Fruit fly (Drosophila melanogaster) whole organism, embryonic: ENCODE results near the gene mEFTs.

ENCODE experiments used
- Atf-2 ChIP-seq: fragments of 200-800 bp; sonication (Bioruptor generic); optimal IDR thresholded peaks from 2 replicates; lab custom pipeline; 2016; ENCODE audit warnings: missing biosample characterization, missing genetic modification characterization
- Awh ChIP-seq: fragments of 200-800 bp; sonication (Bioruptor generic); IDR thresholded peaks from 2 replicates; pipeline ENCODE4, ENCODE4 v1.3.6; 2022; ENCODE audit warnings: missing biosample characterization, missing genetic modification characterization
- B-H2 ChIP-seq: fragments of 200-800 bp; sonication (Bioruptor generic); optimal IDR thresholded peaks from 2 replicates; lab custom pipeline; 2018; ENCODE audit warnings: missing biosample characterization, mild to moderate bottlenecking, missing genetic modification characterization
- CG10321 ChIP-seq: fragments of 200-800 bp; sonication (Bioruptor generic); IDR thresholded peaks from 2 replicates; pipeline ENCODE4 v1.3.6; 2022; ENCODE audit warnings: missing biosample characterization, missing genetic modification characterization
- CG10654 ChIP-seq: fragments of 200-800 bp; sonication (Bioruptor generic); optimal IDR thresholded peaks from 2 replicates; lab custom pipeline; 2016; ENCODE audit warnings: missing biosample characterization, missing genetic modification characterization
- CG12769 ChIP-seq: fragments of 200-800 bp; sonication (Bioruptor generic); optimal IDR thresholded peaks from 2 replicates; lab custom pipeline; 2019; ENCODE audit warnings: missing biosample characterization, mild to moderate bottlenecking, missing genetic modification characterization, moderate library complexity
- CG15601 ChIP-seq: fragments of 200-800 bp; sonication (Bioruptor generic); optimal IDR thresholded peaks from 3 replicates; lab custom pipeline; 2019; ENCODE audit warnings: missing biosample characterization, mild to moderate bottlenecking, missing genetic modification characterization, moderate library complexity
- CG18476 ChIP-seq: fragments of 200-800 bp; sonication (Bioruptor generic); optimal IDR thresholded peaks from 2 replicates; lab custom pipeline; 2016; ENCODE audit warnings: missing biosample characterization, mild to moderate bottlenecking, missing genetic modification characterization
- CG18619 ChIP-seq: fragments of 200-800 bp; sonication (Bioruptor generic); optimal IDR thresholded peaks from 3 replicates; lab custom pipeline; 2017; ENCODE audit warnings: missing biosample characterization, mild to moderate bottlenecking, missing genetic modification characterization
- CG2875 ChIP-seq: fragments of 200-800 bp; sonication (Bioruptor generic); optimal IDR thresholded peaks from 2 replicates; lab custom pipeline; 2017; ENCODE audit warnings: missing biosample characterization, mild to moderate bottlenecking, missing genetic modification characterization, missing genetic modification reagents
- CG30403 ChIP-seq: fragments of 200-800 bp; sonication (Bioruptor generic); optimal IDR thresholded peaks from 3 replicates; lab custom pipeline; 2016; ENCODE audit warnings: missing biosample characterization, missing genetic modification characterization
- CG30431 ChIP-seq: fragments of 200-800 bp; sonication (Bioruptor generic); optimal IDR thresholded peaks from 2 replicates; lab custom pipeline; 2017; ENCODE audit warnings: missing biosample characterization, missing genetic modification characterization
- CG4328 ChIP-seq: fragments of 200-800 bp; sonication (Bioruptor generic); optimal IDR thresholded peaks from 3 replicates; lab custom pipeline; 2017; ENCODE audit warnings: missing biosample characterization, missing genetic modification reagents, missing genetic modification characterization
- CG4730 ChIP-seq: fragments of 200-800 bp; sonication (Bioruptor generic); IDR thresholded peaks from 2 replicates; pipeline ENCODE4 v1.3.6; 2022; ENCODE audit warnings: missing biosample characterization, missing genetic modification characterization
- CG6854 ChIP-seq: fragments of 200-800 bp; sonication (Bioruptor generic); optimal IDR thresholded peaks from 3 replicates; lab custom pipeline; 2017; ENCODE audit warnings: missing biosample characterization, mild to moderate bottlenecking, missing genetic modification characterization
- CG7556 ChIP-seq: fragments of 200-800 bp; sonication (Bioruptor generic); optimal IDR thresholded peaks from 2 replicates; lab custom pipeline; 2017; ENCODE audit warnings: missing biosample characterization, mild to moderate bottlenecking, missing genetic modification characterization
- CG8359 ChIP-seq: fragments of 200-800 bp; sonication (Bioruptor generic); optimal IDR thresholded peaks from 2 replicates; lab custom pipeline; 2017; ENCODE audit warnings: missing biosample characterization, mild to moderate bottlenecking, missing genetic modification characterization, borderline replicate concordance
- CG9437 ChIP-seq: fragments of 200-800 bp; sonication (Bioruptor generic); optimal IDR thresholded peaks from 2 replicates; lab custom pipeline; 2018; ENCODE audit warnings: missing biosample characterization, mild to moderate bottlenecking, missing genetic modification characterization
- Dp ChIP-seq: fragments of 200-800 bp; sonication (Bioruptor generic); optimal IDR thresholded peaks from 2 replicates; lab custom pipeline; 2018; ENCODE audit warnings: missing biosample characterization, mild to moderate bottlenecking, missing genetic modification characterization, moderate library complexity
- Ets97D ChIP-seq: fragments of 200-800 bp; sonication (Bioruptor generic); optimal IDR thresholded peaks from 3 replicates; lab custom pipeline; 2016; ENCODE audit warnings: missing biosample characterization, missing genetic modification characterization
- Mes4 ChIP-seq: fragments of 200-800 bp; sonication (Bioruptor generic); optimal IDR thresholded peaks from 2 replicates; lab custom pipeline; 2016; ENCODE audit warnings: missing biosample characterization, missing genetic modification characterization
- Oli ChIP-seq: fragments of 200-800 bp; sonication (Bioruptor generic); optimal IDR thresholded peaks from 2 replicates; lab custom pipeline; 2018; ENCODE audit warnings: missing biosample characterization, mild to moderate bottlenecking, missing genetic modification characterization, moderate library complexity
- Ravus ChIP-seq: fragments of 200-800 bp; sonication (Bioruptor generic); IDR thresholded peaks from 2 replicates; pipeline ENCODE4 v1.3.6; 2022; ENCODE audit warnings: missing biosample characterization, missing genetic modification characterization
- Sin3A ChIP-seq: fragments of >200 bp; optimal IDR thresholded peaks from 2 replicates; lab custom pipeline; 2018
- Six4 ChIP-seq: fragments of 200-800 bp; sonication (Bioruptor generic); optimal IDR thresholded peaks from 2 replicates; lab custom pipeline; 2016; ENCODE audit warnings: missing biosample characterization, missing genetic modification characterization
- Sry-β ChIP-seq: fragments of 200-800 bp; sonication (Bioruptor generic); optimal IDR thresholded peaks from 2 replicates; lab custom pipeline; 2018; ENCODE audit warnings: missing biosample characterization, mild to moderate bottlenecking, missing genetic modification characterization, moderate library complexity
- Taf1 ChIP-seq: fragments of 200-800 bp; sonication (Bioruptor generic); IDR thresholded peaks from 2 replicates; pipeline ENCODE4 v1.3.6; 2022; ENCODE audit warnings: missing biosample characterization, missing genetic modification characterization
- az2 ChIP-seq: fragments of 200-800 bp; sonication (Bioruptor generic); optimal IDR thresholded peaks from 3 replicates; lab custom pipeline; 2016; ENCODE audit warnings: missing biosample characterization, missing genetic modification characterization
- bigmax ChIP-seq: fragments of 200-800 bp; sonication (Bioruptor generic); optimal IDR thresholded peaks from 2 replicates; lab custom pipeline; 2018; ENCODE audit warnings: missing biosample characterization, mild to moderate bottlenecking, missing genetic modification characterization
- btn ChIP-seq: fragments of 200-800 bp; sonication (Bioruptor generic); optimal IDR thresholded peaks from 2 replicates; lab custom pipeline; 2016; ENCODE audit warnings: missing biosample characterization, missing genetic modification characterization
- cato ChIP-seq: fragments of 200-800 bp; sonication (Bioruptor generic); optimal IDR thresholded peaks from 2 replicates; lab custom pipeline; 2016; ENCODE audit warnings: missing biosample characterization, missing genetic modification characterization, borderline replicate concordance
- cg ChIP-seq: fragments of 200-800 bp; sonication (Bioruptor generic); optimal IDR thresholded peaks from 3 replicates; lab custom pipeline; 2019; ENCODE audit warnings: missing biosample characterization, mild to moderate bottlenecking, missing genetic modification characterization, moderate library complexity
- chm ChIP-seq: fragments of 200-800 bp; sonication (Bioruptor generic); IDR thresholded peaks from 2 replicates; pipeline ENCODE4 v1.3.6; 2022; ENCODE audit warnings: missing biosample characterization, missing genetic modification characterization
- dati ChIP-seq: fragments of 200-800 bp; sonication (Bioruptor generic); IDR thresholded peaks from 2 replicates; pipeline ENCODE4 v1.3.6; 2022; ENCODE audit warnings: missing biosample characterization, missing genetic modification characterization
- dmrt99B ChIP-seq: fragments of 200-800 bp; sonication (Bioruptor generic); optimal IDR thresholded peaks from 2 replicates; lab custom pipeline; 2018; ENCODE audit warnings: missing biosample characterization, mild to moderate bottlenecking, missing genetic modification characterization, moderate library complexity
- dpn ChIP-seq, 2 experiments: fragments of 200-800 bp; sonication (Bioruptor generic); optimal IDR thresholded peaks; 3 replicates each; lab custom pipeline; 2016; ENCODE audit warnings: missing biosample characterization in 2 of 2, missing genetic modification characterization in 2 of 2
- dysf ChIP-seq: fragments of 200-800 bp; sonication (Bioruptor generic); IDR thresholded peaks from 3 replicates; pipeline ENCODE4 v1.3.6; 2022; ENCODE audit warnings: missing biosample characterization, missing genetic modification characterization
- gcm2 ChIP-seq: fragments of 200-800 bp; sonication (Bioruptor generic); optimal IDR thresholded peaks from 2 replicates; lab custom pipeline; 2016; ENCODE audit warnings: missing biosample characterization, missing genetic modification characterization
- kni ChIP-seq: fragments of 200-800 bp; sonication (Bioruptor generic); optimal IDR thresholded peaks from 3 replicates; lab custom pipeline; 2017; ENCODE audit warnings: mild to moderate bottlenecking, missing biosample characterization, missing genetic modification reagents, missing genetic modification characterization
- lilli ChIP-seq: fragments of 200-800 bp; sonication (Bioruptor generic); optimal IDR thresholded peaks from 3 replicates; lab custom pipeline; 2016; ENCODE audit warnings: missing biosample characterization, missing genetic modification characterization
- lov ChIP-seq, 2 experiments: fragments of 200-800 bp in 1 of 2; fragments of >200 bp in 1 of 2; sonication (Bioruptor generic) in 1 of 2; IDR thresholded peaks in 1 of 2; optimal IDR thresholded peaks in 1 of 2; 2 replicates in 1 of 2; 3 replicates in 1 of 2; pipeline versions ENCODE4 v1.3.6 to Lab custom; 2017 to 2022; ENCODE audit warnings: missing biosample characterization in 1 of 2, missing genetic modification characterization in 1 of 2
- pita ChIP-seq: fragments of 200-800 bp; sonication (Bioruptor generic); optimal IDR thresholded peaks from 2 replicates; lab custom pipeline; 2017; ENCODE audit warnings: missing biosample characterization, mild to moderate bottlenecking, missing genetic modification characterization
- sc ChIP-seq, 3 experiments: fragments of >200 bp in 2 of 3; fragments of 200-800 bp in 1 of 3; sonication (Bioruptor generic) in 1 of 3; optimal IDR thresholded peaks; 2 replicates in 2 of 3; 3 replicates in 1 of 3; lab custom pipeline; 2017; ENCODE audit warnings: mild to moderate bottlenecking in 1 of 3, missing biosample characterization in 1 of 3, missing genetic modification characterization in 1 of 3, missing genetic modification reagents in 1 of 3
- sens ChIP-seq: fragments of 200-800 bp; sonication (Bioruptor generic); peaks from one replicate; lab custom pipeline; 2016; ENCODE audit warnings: missing biosample characterization, missing genetic modification characterization
- sna ChIP-seq: fragments of 200-800 bp; sonication (Bioruptor generic); IDR thresholded peaks from 2 replicates; pipeline ENCODE4 v1.3.6; 2022; ENCODE audit warnings: missing biosample characterization, missing genetic modification characterization; ENCODE audit not compliant: partially characterized antibody
- tio ChIP-seq: fragments of 200-800 bp; sonication (Bioruptor generic); optimal IDR thresholded peaks from 2 replicates; lab custom pipeline; 2017; ENCODE audit warnings: missing biosample characterization, missing genetic modification characterization, inconsistent platforms
- ttk ChIP-seq: fragments of 200-800 bp; sonication (Bioruptor generic); IDR thresholded peaks from 2 replicates; pipeline ENCODE4 v2.1.2; 2022; ENCODE audit warnings: missing biosample characterization, missing genetic modification characterization
- zen2 ChIP-seq: fragments of 200-800 bp; sonication (Bioruptor generic); IDR thresholded peaks from 3 replicates; pipeline ENCODE4 v1.3.6; 2022; ENCODE audit warnings: missing biosample characterization, missing genetic modification characterization; ENCODE audit not compliant: partially characterized antibody

mEFTs gene

DNA sequence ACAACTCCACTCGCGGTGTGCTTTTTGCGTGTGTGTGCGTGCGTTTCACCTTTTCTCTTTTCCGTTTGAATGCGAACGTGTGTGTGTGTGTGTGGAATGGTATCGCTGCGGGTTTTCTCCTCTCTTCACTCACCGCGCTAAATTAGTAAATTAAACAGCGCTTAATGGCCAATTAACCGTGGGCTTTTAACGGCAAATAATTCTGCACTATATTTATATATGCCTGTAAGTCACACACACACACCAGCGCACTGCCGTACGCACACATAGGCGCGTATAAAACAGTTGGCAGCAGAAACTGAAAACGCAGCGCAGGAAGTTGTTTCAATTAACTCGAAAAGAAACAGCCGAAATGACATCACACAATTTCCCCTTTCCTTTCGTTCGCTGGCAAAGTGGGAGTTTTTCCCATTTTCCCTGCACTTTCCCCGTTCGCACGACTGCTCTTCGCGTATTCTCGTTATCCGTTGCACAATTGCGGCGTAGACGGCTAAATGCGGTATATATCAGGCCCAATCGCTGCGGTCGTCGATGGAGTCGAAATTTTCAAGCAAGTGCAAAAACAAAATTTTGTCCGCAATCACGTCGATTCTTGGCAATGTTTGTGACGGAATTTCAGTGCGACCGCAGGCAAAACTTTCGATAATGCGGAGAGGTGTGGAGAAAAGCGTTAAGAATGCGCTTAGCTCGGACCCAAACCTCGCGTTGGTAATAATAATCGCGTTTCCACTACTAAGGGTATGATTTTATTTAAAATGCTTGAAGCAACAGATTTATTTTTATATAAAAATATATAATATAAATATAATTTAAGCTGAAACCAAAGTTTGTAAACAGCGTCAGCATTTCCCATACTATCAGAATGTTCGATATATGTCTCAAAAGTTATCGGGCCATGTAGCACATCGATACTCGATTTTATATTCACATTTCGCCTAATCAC lies 28.1 kb downstream of the mEFTs start, which contains the start of gene BicD (continued):
- TF ChIP-seq Mes4 (GFP tag; lab: Kevin White, UChicago) (no peak), CG7556 (GFP tag; lab: Kevin White, UChicago) (no peak), CG10654 (GFP tag; lab: Kevin White, UChicago) (no peak), Dp (GFP tag; lab: Kevin White, UChicago) (peak; percentile 46), pita (GFP tag; lab: Kevin White, UChicago) (peak; percentile 65), CG2875 (GFP tag; lab: Kevin White, UChicago) (no peak), Ets97D (peak; percentile 32), bigmax (no peak), lilli (no peak), dysf (GFP tag; lab: Robert Waterston, UW) (0 out of 3 replicates have a peak, but pooled peaks have one; percentile 6), Six4 (GFP tag; lab: Kevin White, UChicago) (no peak), CG18619 (GFP tag; lab: Kevin White, UChicago) (no peak), CG18476 (no peak), CG10321 (GFP tag; lab: Robert Waterston, UW) (no peak), chm (GFP tag; lab: Robert Waterston, UW) (no peak), cato (no peak), lov (optimal IDR thresholded peaks at IDR 0.05; lab: Kevin White, UChicago) (no peak), lov (GFP tag; IDR thresholded peaks at IDR 0.05; lab: Robert Waterston, UW) (no peak), ttk (GFP tag; lab: Robert Waterston, UW) (no peak), dpn (GFP tag; optimal IDR thresholded peaks at IDR 0.05; lab: Kevin White, UChicago) (no peak), Taf1 (GFP tag; lab: Robert Waterston, UW) (no peak), CG9437 (GFP tag; lab: Kevin White, UChicago) (no peak), cg (peak; percentile 88), CG4730 (GFP tag; lab: Robert Waterston, UW) (no peak), sna (GFP tag; lab: Robert Waterston, UW) (peak; percentile 72; the same call in 1 of the 2 replicates), B-H2 (GFP tag; lab: Kevin White, UChicago) (no peak), zen2 (GFP tag; lab: Robert Waterston, UW) (peak; percentile 50; the same call in 1 of the 3 replicates), dmrt99B (no peak), btn (GFP tag; lab: Kevin White, UChicago) (no peak), Oli (tag; lab: Kevin White, UChicago) (no peak), gcm2 (GFP tag; lab: Kevin White, UChicago) (no peak), CG15601 (peak; percentile 68), sens (peak; percentile 37), CG12769 (tag; lab: Kevin White, UChicago) (peak; percentile 54), az2 (GFP tag; lab: Kevin White, UChicago) (no peak), dati (GFP tag; lab: Robert Waterston, UW) (no peak), Awh (GFP tag; lab: Robert Waterston, UW) (no peak), tio (no peak), Atf-2 (GFP tag; lab: Kevin White, UChicago) (no peak), Ravus (GFP tag; lab: Robert Waterston, UW) (no peak), CG30431 (GFP tag; lab: Kevin White, UChicago) (no peak), CG4328 (no peak), CG8359 (GFP tag; lab: Kevin White, UChicago) (no peak), CG30403 (GFP tag; lab: Kevin White, UChicago) (no peak), sc (optimal IDR thresholded peaks at IDR 0.05; lab: Kevin White, UChicago) (no peak), sc (GFP tag; optimal IDR thresholded peaks at IDR 0.05; lab: Kevin White, UChicago) (no peak), CG6854 (GFP tag; lab: Kevin White, UChicago) (no peak), kni (GFP tag; lab: Kevin White, UChicago) (peak; percentile 3), Sin3A (lab: Kevin White, UChicago) (peak; percentile 9), Sry-β (GFP tag; lab: Kevin White, UChicago) (no peak)
